Worm (Caenorhabditis elegans) whole organism, L1 larva: ENCODE data around the gene M02D8.7.
A peak's percentile ranks its signal among the peaks of the same experiment; 100 is the strongest.

ENCODE experiments used
- C16A3.4 ChIP-seq: fragments of 150-350 bp; optimal IDR thresholded peaks from 2 replicates; lab custom pipeline; 2014; ENCODE audit warnings: missing biosample characterization, missing genetic modification characterization
- F16B12.6 ChIP-seq: fragments of 150-350 bp; optimal IDR thresholded peaks from 2 replicates; lab custom pipeline; 2014; ENCODE audit warnings: missing biosample characterization, missing genetic modification characterization
- Y116A8C.19 ChIP-seq: sonication (generic microtip); optimal IDR thresholded peaks from 2 replicates; lab custom pipeline; 2016; ENCODE audit warnings: missing compliant biosample characterization, missing genetic modification characterization, borderline replicate concordance
- aha-1 ChIP-seq: fragments of 150-350 bp; optimal IDR thresholded peaks from 2 replicates; lab custom pipeline; 2014; ENCODE audit warnings: missing biosample characterization, missing genetic modification characterization
- alr-1 ChIP-seq: fragments of 200-800 bp; sonication (Bioruptor generic); optimal IDR thresholded peaks from 2 replicates; lab custom pipeline; 2018; ENCODE audit warnings: borderline replicate concordance, mild to moderate bottlenecking, missing genetic modification characterization, missing compliant biosample characterization
- aly-2 ChIP-seq: fragments of 150-350 bp; optimal IDR thresholded peaks from 2 replicates; lab custom pipeline; 2014; ENCODE audit warnings: missing biosample characterization, missing genetic modification characterization
- ama-1 ChIP-seq: fragments of 150-350 bp; optimal IDR thresholded peaks from 2 replicates; lab custom pipeline; 2014
- ceh-63 ChIP-seq: fragments of 200-800 bp; sonication (Bioruptor generic); optimal IDR thresholded peaks from 2 replicates; lab custom pipeline; 2018; ENCODE audit warnings: mild to moderate bottlenecking, missing genetic modification characterization, missing compliant biosample characterization
- ceh-82 ChIP-seq, 3 experiments: fragments of 150-350 bp in 1 of 3; sonication (generic microtip) in 2 of 3; optimal IDR thresholded peaks; 2 replicates each; lab custom pipeline; 2014 to 2017; ENCODE audit warnings: missing biosample characterization in 3 of 3, missing genetic modification characterization in 3 of 3
- ceh-88 ChIP-seq: fragments of 200-800 bp; sonication (Bioruptor generic); IDR thresholded peaks from 2 replicates; pipeline ENCODE4 v1.3.6; 2022; ENCODE audit warnings: missing genetic modification characterization, missing compliant biosample characterization
- ceh-90 ChIP-seq: sonication (generic microtip); optimal IDR thresholded peaks from 2 replicates; lab custom pipeline; 2016; ENCODE audit warnings: missing genetic modification characterization, missing compliant biosample characterization
- ces-1 ChIP-seq: fragments of 150-350 bp; optimal IDR thresholded peaks from 2 replicates; lab custom pipeline; 2014; ENCODE audit warnings: missing biosample characterization, missing genetic modification reagents, missing genetic modification characterization
- dsc-1 ChIP-seq: sonication (generic microtip); optimal IDR thresholded peaks from 2 replicates; lab custom pipeline; 2016; ENCODE audit warnings: mild to moderate bottlenecking, missing genetic modification characterization, missing compliant biosample characterization
- egl-13 ChIP-seq: sonication (generic microtip); optimal IDR thresholded peaks from 2 replicates; lab custom pipeline; 2016; ENCODE audit warnings: missing genotype, missing genetic modification reagents, missing genetic modification characterization, missing compliant biosample characterization
- elt-2 ChIP-seq: sonication (generic microtip); optimal IDR thresholded peaks from 2 replicates; lab custom pipeline; 2016; ENCODE audit warnings: missing genetic modification characterization, mild to moderate bottlenecking, inconsistent platforms, missing compliant biosample characterization, missing genetic modification reagents
- ets-5 ChIP-seq: fragments of 200-800 bp; sonication (Bioruptor generic); IDR thresholded peaks from 2 replicates; pipeline ENCODE4 v1.3.6; 2022; ENCODE audit warnings: missing genetic modification characterization, missing compliant biosample characterization
- fkh-10 ChIP-seq: sonication (generic microtip); optimal IDR thresholded peaks from 2 replicates; lab custom pipeline; 2017; ENCODE audit warnings: missing biosample characterization, missing genetic modification reagents, missing genetic modification characterization
- fkh-4 ChIP-seq: sonication (generic microtip); optimal IDR thresholded peaks from 2 replicates; lab custom pipeline; 2016; ENCODE audit warnings: missing compliant biosample characterization, missing genetic modification characterization, borderline replicate concordance
- fkh-8 ChIP-seq: sonication (generic microtip); optimal IDR thresholded peaks from 2 replicates; lab custom pipeline; 2016; ENCODE audit warnings: mild to moderate bottlenecking, missing genetic modification characterization, missing compliant biosample characterization
- fos-1 ChIP-seq: fragments of 150-350 bp; optimal IDR thresholded peaks from 2 replicates; lab custom pipeline; 2014; ENCODE audit warnings: missing biosample characterization, missing genetic modification characterization
- hlh-17 ChIP-seq: fragments of 200-800 bp; sonication (Bioruptor generic); optimal IDR thresholded peaks from 2 replicates; lab custom pipeline; 2018; ENCODE audit warnings: missing genetic modification characterization, mild to moderate bottlenecking, missing compliant biosample characterization, moderate library complexity, borderline replicate concordance
- hlh-4 ChIP-seq: sonication (generic microtip); optimal IDR thresholded peaks from 2 replicates; lab custom pipeline; 2016; ENCODE audit warnings: mild to moderate bottlenecking, missing genetic modification characterization, missing compliant biosample characterization
- irx-1 ChIP-seq: sonication (generic microtip); optimal IDR thresholded peaks from 2 replicates; lab custom pipeline; 2016; ENCODE audit warnings: missing genetic modification characterization, missing compliant biosample characterization
- jun-1 ChIP-seq: fragments of 150-350 bp; optimal IDR thresholded peaks from 2 replicates; lab custom pipeline; 2014; ENCODE audit warnings: missing biosample characterization, missing genetic modification reagents, missing genetic modification characterization
- lin-13 ChIP-seq: fragments of 150-350 bp; optimal IDR thresholded peaks from 2 replicates; lab custom pipeline; 2014; ENCODE audit warnings: missing biosample characterization, missing genetic modification reagents, missing genetic modification characterization
- lin-14 ChIP-seq: fragments of 200-800 bp; sonication (Bioruptor generic); optimal IDR thresholded peaks from 2 replicates; lab custom pipeline; 2018; ENCODE audit warnings: mild to moderate bottlenecking, missing genetic modification characterization, moderate library complexity, missing compliant biosample characterization
- lin-15B ChIP-seq: fragments of 150-350 bp; sonication (generic microtip); optimal IDR thresholded peaks from 3 replicates; lab custom pipeline; 2014; ENCODE audit warnings: missing biosample characterization, missing genetic modification characterization
- lin-39 ChIP-seq: fragments of 150-350 bp; optimal IDR thresholded peaks from 2 replicates; lab custom pipeline; 2014; ENCODE audit warnings: missing biosample characterization, missing genetic modification reagents, missing genetic modification characterization
- lir-3 ChIP-seq: sonication (generic microtip); optimal IDR thresholded peaks from 2 replicates; lab custom pipeline; 2016; ENCODE audit warnings: mild to moderate bottlenecking, missing genetic modification characterization, moderate library complexity, missing compliant biosample characterization; ENCODE audit not compliant: poor library complexity
- mab-9 ChIP-seq: fragments of 200-800 bp; sonication (Bioruptor generic); IDR thresholded peaks from 2 replicates; pipeline ENCODE4 v1.3.6; 2022; ENCODE audit warnings: missing genetic modification reagents, missing genetic modification characterization, missing compliant biosample characterization
- mef-2 ChIP-seq: fragments of 150-350 bp; optimal IDR thresholded peaks from 2 replicates; lab custom pipeline; 2014; ENCODE audit warnings: missing biosample characterization, missing genetic modification characterization
- nhr-11 ChIP-seq: fragments of 150-350 bp; optimal IDR thresholded peaks from 2 replicates; lab custom pipeline; 2014; ENCODE audit warnings: missing biosample characterization, missing genetic modification characterization
- nhr-19 ChIP-seq: fragments of 200-800 bp; sonication (Bioruptor generic); conservative IDR thresholded peaks from 2 replicates; pipeline ENCODE4 v1.3.6; 2022; ENCODE audit warnings: missing genetic modification characterization, missing compliant biosample characterization
- nhr-20 ChIP-seq: sonication (generic microtip); optimal IDR thresholded peaks from 2 replicates; lab custom pipeline; 2016; ENCODE audit warnings: mild to moderate bottlenecking, missing genetic modification characterization, missing compliant biosample characterization
- nhr-237 ChIP-seq: fragments of 150-350 bp; optimal IDR thresholded peaks from 2 replicates; lab custom pipeline; 2014; ENCODE audit warnings: missing biosample characterization, missing genetic modification characterization
- nhr-28 ChIP-seq: fragments of 150-350 bp; optimal IDR thresholded peaks from 2 replicates; lab custom pipeline; 2014; ENCODE audit warnings: missing biosample characterization, missing genetic modification characterization
- nhr-47 ChIP-seq: sonication (generic microtip); optimal IDR thresholded peaks from 2 replicates; lab custom pipeline; 2016; ENCODE audit warnings: mild to moderate bottlenecking, missing genetic modification characterization, moderate library complexity, missing compliant biosample characterization
- nhr-85 ChIP-seq: sonication (generic microtip); peaks from one replicate; lab custom pipeline; 2016; ENCODE audit warnings: missing genetic modification characterization, inconsistent platforms, missing compliant biosample characterization
- nhr-90 ChIP-seq: sonication (generic microtip); optimal IDR thresholded peaks from 2 replicates; lab custom pipeline; 2016; ENCODE audit warnings: mild to moderate bottlenecking, missing genetic modification characterization, missing compliant biosample characterization; ENCODE audit not compliant: poor library complexity
- pag-3 ChIP-seq: sonication (generic microtip); optimal IDR thresholded peaks from 2 replicates; lab custom pipeline; 2017; ENCODE audit warnings: missing genetic modification characterization, mild to moderate bottlenecking, missing compliant biosample characterization, antibody characterized with exemption, borderline replicate concordance; ENCODE audit not compliant: insufficient read depth
- snpc-4 ChIP-seq: fragments of 150-350 bp; optimal IDR thresholded peaks from 2 replicates; lab custom pipeline; 2014; ENCODE audit warnings: missing biosample characterization, missing genetic modification characterization
- snu-23 ChIP-seq: sonication (generic microtip); optimal IDR thresholded peaks from 2 replicates; lab custom pipeline; 2016; ENCODE audit warnings: missing genetic modification characterization, missing compliant biosample characterization
- sox-4 ChIP-seq: sonication (generic microtip); optimal IDR thresholded peaks from 2 replicates; lab custom pipeline; 2016; ENCODE audit warnings: missing genetic modification characterization, missing compliant biosample characterization
- sptf-1 ChIP-seq: fragments of 150-350 bp; optimal IDR thresholded peaks from 2 replicates; lab custom pipeline; 2014; ENCODE audit warnings: missing biosample characterization, missing genetic modification characterization
- sup-37 ChIP-seq: fragments of 200-800 bp; sonication (Bioruptor generic); optimal IDR thresholded peaks from 2 replicates; lab custom pipeline; 2018; ENCODE audit warnings: mild to moderate bottlenecking, missing genetic modification characterization, missing compliant biosample characterization
- swsn-7 ChIP-seq: sonication (generic microtip); optimal IDR thresholded peaks from 2 replicates; lab custom pipeline; 2016; ENCODE audit warnings: missing genetic modification characterization, missing compliant biosample characterization
- tbx-2 ChIP-seq: sonication (generic microtip); optimal IDR thresholded peaks from 2 replicates; lab custom pipeline; 2016; ENCODE audit warnings: missing genetic modification characterization, missing compliant biosample characterization
- tlp-1 ChIP-seq: fragments of 150-350 bp; optimal IDR thresholded peaks from 2 replicates; lab custom pipeline; 2014; ENCODE audit warnings: missing biosample characterization, missing genetic modification characterization
- unc-130 ChIP-seq: fragments of 150-350 bp; optimal IDR thresholded peaks from 2 replicates; lab custom pipeline; 2017; ENCODE audit warnings: missing biosample characterization, missing genetic modification characterization, inconsistent platforms
- unc-30 ChIP-seq: sonication (generic microtip); optimal IDR thresholded peaks from 2 replicates; lab custom pipeline; 2017; ENCODE audit warnings: missing biosample characterization, missing genetic modification characterization
- unc-86 ChIP-seq: sonication (generic microtip); optimal IDR thresholded peaks from 2 replicates; lab custom pipeline; 2016; ENCODE audit warnings: missing genetic modification characterization, missing compliant biosample characterization
- vab-15 ChIP-seq: sonication (generic microtip); optimal IDR thresholded peaks from 2 replicates; lab custom pipeline; 2017; ENCODE audit warnings: missing genotype, mild to moderate bottlenecking, missing genetic modification characterization, missing compliant biosample characterization
- xbp-1 ChIP-seq: sonication (generic microtip); optimal IDR thresholded peaks from 2 replicates; lab custom pipeline; 2016; ENCODE audit warnings: missing genetic modification characterization, missing compliant biosample characterization
- ztf-11 ChIP-seq, 2 experiments: sonication (generic microtip); optimal IDR thresholded peaks; 2 replicates each; lab custom pipeline; 2016 to 2017; ENCODE audit warnings: missing genetic modification characterization in 2 of 2, missing biosample characterization in 1 of 2, missing compliant biosample characterization in 1 of 2

The M02D8.7 gene

DNA sequence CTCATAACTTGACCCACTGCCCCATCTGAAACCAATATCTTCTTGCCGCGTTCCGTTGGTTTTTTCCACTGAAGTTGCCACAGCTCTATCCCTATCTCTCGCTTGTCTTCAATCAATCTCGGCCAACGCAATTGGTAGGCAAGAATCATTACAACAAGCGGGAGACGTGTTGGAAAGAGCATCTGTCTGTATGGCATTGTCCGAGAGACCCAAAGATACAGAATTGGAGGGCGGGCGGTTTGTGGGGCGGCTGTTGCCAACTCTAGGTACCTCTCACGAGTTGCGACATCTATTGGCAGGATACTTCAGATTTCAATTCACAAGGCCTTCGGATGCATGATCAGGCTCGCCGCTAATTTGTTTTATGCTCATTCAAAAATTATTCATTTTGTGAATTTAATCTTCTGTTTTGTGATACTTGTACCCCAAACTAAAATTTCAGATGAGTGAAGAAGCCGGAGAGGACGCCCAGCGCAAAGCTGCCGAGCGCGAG lies 46.3 kb upstream of the M02D8.7 start, which contains the start of gene unc-27 (continued):
- no peak for TF ChIP-seq hlh-17
- no peak for TF ChIP-seq jun-1
- TF ChIP-seq F16B12.6 (tag; lab: Kevin White, UChicago) = no peak
- TF ChIP-seq elt-2 (tag; lab: Kevin White, UChicago) = no peak
- no peak for TF ChIP-seq tbx-2 (tag; lab: Kevin White, UChicago)
- TF ChIP-seq lin-39 (tag; lab: Kevin White, UChicago) = peak; percentile 15
- no peak for TF ChIP-seq unc-30 (tag; lab: Kevin White, UChicago)
- TF ChIP-seq xbp-1 (tag; lab: Kevin White, UChicago) = no peak
- TF ChIP-seq lin-14 = peak; percentile 76
- peak; percentile 92 for TF ChIP-seq pag-3 (tag; lab: Kevin White, UChicago)
- no peak for TF ChIP-seq fkh-10 (GFP tag; lab: Kevin White, UChicago)
- TF ChIP-seq nhr-85 = no peak
- TF ChIP-seq alr-1 (tag; lab: Kevin White, UChicago) = no peak
- TF ChIP-seq mef-2 = no peak
- TF ChIP-seq nhr-19 (GFP tag; lab: Robert Waterston, UW) = peak; percentile 57
- peak; percentile 82 for TF ChIP-seq dsc-1 (tag; lab: Kevin White, UChicago)
- TF ChIP-seq ets-5 = no peak
- no peak for TF ChIP-seq nhr-11 (tag; lab: Kevin White, UChicago)
- TF ChIP-seq ceh-82 (tag; optimal IDR thresholded peaks at IDR 0.05; lab: Kevin White, UChicago) = no peak
- TF ChIP-seq aha-1 (tag; lab: Kevin White, UChicago) = no peak
- TF ChIP-seq ceh-63 (GFP tag; lab: Kevin White, UChicago) = no peak
- no peak for TF ChIP-seq aly-2 (tag; lab: Kevin White, UChicago)
- TF ChIP-seq snu-23 = peak; percentile 14
- no peak for TF ChIP-seq ces-1 (GFP tag; lab: Kevin White, UChicago)
- no peak for TF ChIP-seq ceh-90 (tag; lab: Kevin White, UChicago)
- TF ChIP-seq C16A3.4 = no peak
- TF ChIP-seq sup-37 = no peak
- no peak for TF ChIP-seq nhr-90
- no peak for TF ChIP-seq sox-4
- TF ChIP-seq ceh-88 (GFP tag; lab: Robert Waterston, UW) = no peak
- no peak for TF ChIP-seq ztf-11 (tag; optimal IDR thresholded peaks at IDR 0.05; lab: Kevin White, UChicago)
- TF ChIP-seq unc-86 = no peak
- no peak for TF ChIP-seq sptf-1
- peak; percentile 37 for TF ChIP-seq fkh-4 (tag; lab: Kevin White, UChicago)
- no peak for TF ChIP-seq hlh-4 (tag; lab: Kevin White, UChicago)
- peak; percentile 25 for TF ChIP-seq unc-130 (tag; lab: Kevin White, UChicago)
- no peak for TF ChIP-seq nhr-47
- TF ChIP-seq fkh-8 (tag; lab: Kevin White, UChicago) = no peak
- no peak for TF ChIP-seq lin-13
- TF ChIP-seq egl-13 (tag; lab: Kevin White, UChicago) = no peak
- TF ChIP-seq irx-1 (tag; lab: Kevin White, UChicago) = no peak
- TF ChIP-seq ama-1 = no peak
- TF ChIP-seq mab-9 (GFP tag; lab: Robert Waterston, UW) = no peak
- no peak for TF ChIP-seq nhr-28 (tag; lab: Kevin White, UChicago)
- TF ChIP-seq swsn-7 (tag; lab: Kevin White, UChicago) = no peak
- TF ChIP-seq nhr-237 (tag; lab: Kevin White, UChicago) = no peak
- no peak for TF ChIP-seq lin-15B (tag; lab: Kevin White, UChicago)
- no peak for TF ChIP-seq tlp-1 (tag; lab: Kevin White, UChicago)
- peak; percentile 20 for TF ChIP-seq nhr-20 (tag; lab: Kevin White, UChicago)
- TF ChIP-seq fos-1 (tag; lab: Kevin White, UChicago) = no peak
- TF ChIP-seq snpc-4 (tag; lab: Kevin White, UChicago) = no peak
- no peak for TF ChIP-seq lir-3
- no peak for TF ChIP-seq Y116A8C.19 (tag; lab: Kevin White, UChicago)
- TF ChIP-seq vab-15 = no peak
